Worm (Caenorhabditis elegans) whole organism, L4 larva: Measurements from ENCODE around the gene ceh-86.

Source experiments
- D1046.2 ChIP-seq: fragments of 200-800 bp; sonication (Bioruptor generic); IDR thresholded peaks from 2 replicates; pipeline ENCODE4 v1.3.6; 2022; ENCODE audit warnings: missing genetic modification characterization, missing compliant biosample characterization
- F10B5.3 ChIP-seq: sonication (generic microtip); optimal IDR thresholded peaks from 2 replicates; lab custom pipeline; 2016; ENCODE audit warnings: mild to moderate bottlenecking, missing genetic modification characterization, missing compliant biosample characterization
- ceh-44 ChIP-seq: fragments of 200-800 bp; sonication (Bioruptor generic); IDR thresholded peaks from 2 replicates; pipeline ENCODE4 v1.3.6; 2022; ENCODE audit warnings: missing genetic modification reagents, missing genetic modification characterization, missing compliant biosample characterization
- daf-12 ChIP-seq: fragments of 150-350 bp; optimal IDR thresholded peaks from 2 replicates; lab custom pipeline; 2014; ENCODE audit warnings: missing biosample characterization, missing genetic modification reagents, missing genetic modification characterization
- daf-16 ChIP-seq, 3 experiments: sonication (generic microtip); optimal IDR thresholded peaks; 2 replicates each; lab custom pipeline; 2016 to 2017; ENCODE audit warnings: missing genetic modification characterization in 3 of 3, missing genetic modification reagents in 3 of 3, mild to moderate bottlenecking in 2 of 3, missing compliant biosample characterization in 2 of 3, missing biosample characterization in 1 of 3, moderate library complexity in 1 of 3
- daf-19 ChIP-seq: fragments of 200-800 bp; sonication (Bioruptor generic); conservative IDR thresholded peaks from 2 replicates; pipeline ENCODE4 v1.3.6; 2022; ENCODE audit warnings: missing genetic modification characterization, missing compliant biosample characterization
- dmd-6 ChIP-seq: fragments of 200-800 bp; sonication (Bioruptor generic); IDR thresholded peaks from 2 replicates; pipeline ENCODE4 v1.3.6; 2022; ENCODE audit warnings: missing genetic modification reagents, missing genetic modification characterization, missing compliant biosample characterization
- dve-1 ChIP-seq: sonication (generic microtip); optimal IDR thresholded peaks from 2 replicates; lab custom pipeline; 2017; ENCODE audit warnings: antibody characterized with exemption, mild to moderate bottlenecking, missing genetic modification characterization, missing compliant biosample characterization; ENCODE audit not compliant: insufficient read depth
- egl-27 ChIP-seq: sonication (generic microtip); optimal IDR thresholded peaks from 3 replicates; lab custom pipeline; 2017; ENCODE audit warnings: missing biosample characterization, missing genetic modification reagents, missing genetic modification characterization
- egl-43 ChIP-seq: fragments of 200-800 bp; sonication (Bioruptor generic); IDR thresholded peaks from 2 replicates; pipeline ENCODE4 v1.3.6; 2022; ENCODE audit warnings: missing genetic modification reagents, missing genetic modification characterization, missing compliant biosample characterization
- fkh-10 ChIP-seq: fragments of 150-350 bp; optimal IDR thresholded peaks from 2 replicates; lab custom pipeline; 2014; ENCODE audit warnings: missing biosample characterization, missing genetic modification reagents, missing genetic modification characterization
- hif-1 ChIP-seq, 2 experiments: sonication (generic microtip); optimal IDR thresholded peaks; 2 replicates each; lab custom pipeline; 2016 to 2017; ENCODE audit warnings: missing compliant biosample characterization in 2 of 2, missing genetic modification characterization in 2 of 2, missing genetic modification reagents in 2 of 2, missing genotype in 2 of 2, mild to moderate bottlenecking in 1 of 2
- hlh-11 ChIP-seq: fragments of 200-800 bp; sonication (Bioruptor generic); optimal IDR thresholded peaks from 2 replicates; lab custom pipeline; 2018; ENCODE audit warnings: mild to moderate bottlenecking, missing genetic modification characterization, missing compliant biosample characterization
- hlh-30 ChIP-seq: sonication (generic microtip); optimal IDR thresholded peaks from 2 replicates; lab custom pipeline; 2017; ENCODE audit warnings: antibody characterized with exemption, mild to moderate bottlenecking, missing genetic modification characterization, missing compliant biosample characterization; ENCODE audit not compliant: insufficient read depth
- hmg-1.1 ChIP-seq: fragments of 200-800 bp; sonication (Bioruptor generic); IDR thresholded peaks from 2 replicates; pipeline ENCODE4 v1.3.6; 2022; ENCODE audit warnings: missing genetic modification reagents, missing genetic modification characterization, missing compliant biosample characterization
- jun-1 ChIP-seq: fragments of 150-350 bp; optimal IDR thresholded peaks from 2 replicates; lab custom pipeline; 2014; ENCODE audit warnings: missing biosample characterization, missing genetic modification reagents, missing genetic modification characterization
- lin-13 ChIP-seq: fragments of 150-350 bp; optimal IDR thresholded peaks from 2 replicates; lab custom pipeline; 2014; ENCODE audit warnings: missing biosample characterization, missing genetic modification reagents, missing genetic modification characterization
- lsy-2 ChIP-seq, 2 experiments: fragments of 150-350 bp in 1 of 2; sonication (generic microtip) in 1 of 2; optimal IDR thresholded peaks; 2 replicates each; lab custom pipeline; 2014 to 2017; ENCODE audit warnings: missing biosample characterization in 2 of 2, missing genetic modification characterization in 2 of 2
- madf-9 ChIP-seq: fragments of 200-800 bp; sonication (Bioruptor generic); conservative IDR thresholded peaks from 2 replicates; pipeline ENCODE4 v1.3.6; 2022; ENCODE audit warnings: missing genetic modification reagents, missing genetic modification characterization, missing compliant biosample characterization
- mdl-1 ChIP-seq, 2 experiments: fragments of 150-350 bp in 1 of 2; sonication (generic microtip) in 1 of 2; optimal IDR thresholded peaks; 2 replicates each; lab custom pipeline; 2014 to 2017; ENCODE audit warnings: missing biosample characterization in 2 of 2, missing genetic modification characterization in 2 of 2
- mep-1 ChIP-seq: fragments of 150-350 bp; sonication (generic microtip); optimal IDR thresholded peaks from 3 replicates; lab custom pipeline; 2014; ENCODE audit warnings: missing biosample characterization, missing genetic modification characterization
- mes-2 ChIP-seq: sonication (generic microtip); optimal IDR thresholded peaks from 2 replicates; lab custom pipeline; 2016; ENCODE audit warnings: missing genotype, mild to moderate bottlenecking, missing genetic modification characterization, missing compliant biosample characterization; ENCODE audit not compliant: poor library complexity, severe bottlenecking
- nhr-10 ChIP-seq: fragments of 150-350 bp; optimal IDR thresholded peaks from 2 replicates; lab custom pipeline; 2014; ENCODE audit warnings: missing biosample characterization, missing genetic modification characterization
- nhr-28 ChIP-seq: fragments of 150-350 bp; optimal IDR thresholded peaks from 2 replicates; lab custom pipeline; 2014; ENCODE audit warnings: missing biosample characterization, missing genetic modification characterization
- nhr-41 ChIP-seq: fragments of 200-800 bp; sonication (Bioruptor generic); IDR thresholded peaks from 2 replicates; pipeline ENCODE4 v1.3.6; 2022; ENCODE audit warnings: missing genetic modification reagents, missing genetic modification characterization, missing compliant biosample characterization
- nhr-48 ChIP-seq: sonication (generic microtip); optimal IDR thresholded peaks from 2 replicates; lab custom pipeline; 2016; ENCODE audit warnings: mild to moderate bottlenecking, missing genetic modification characterization, missing compliant biosample characterization
- pha-4 ChIP-seq, 2 experiments: fragments of 150-350 bp in 1 of 2; fragments of 200-800 bp in 1 of 2; sonication (Bioruptor generic) in 1 of 2; IDR thresholded peaks in 1 of 2; optimal IDR thresholded peaks in 1 of 2; 2 replicates each; pipeline versions ENCODE4 v1.3.6 to Lab custom; 2014 to 2022; ENCODE audit warnings: missing genetic modification characterization in 2 of 2, missing genetic modification reagents in 2 of 2, missing biosample characterization in 1 of 2, missing compliant biosample characterization in 1 of 2
- pqm-1 ChIP-seq: sonication (generic microtip); optimal IDR thresholded peaks from 2 replicates; lab custom pipeline; 2017; ENCODE audit warnings: missing biosample characterization, missing genetic modification characterization
- set-16 ChIP-seq: fragments of 200-800 bp; sonication (Bioruptor generic); IDR thresholded peaks from 2 replicates; pipeline ENCODE4 v1.3.6; 2022; ENCODE audit warnings: missing genetic modification reagents, missing genetic modification characterization, missing compliant biosample characterization
- snpc-1.2 ChIP-seq: fragments of 200-800 bp; sonication (Bioruptor generic); IDR thresholded peaks from 2 replicates; pipeline ENCODE4 v1.3.6; 2022; ENCODE audit warnings: missing genetic modification reagents, missing genetic modification characterization, missing compliant biosample characterization
- spr-3 ChIP-seq: fragments of 200-800 bp; sonication (Bioruptor generic); optimal IDR thresholded peaks from 2 replicates; lab custom pipeline; 2018; ENCODE audit warnings: mild to moderate bottlenecking, missing genetic modification characterization, missing compliant biosample characterization
- tag-97 ChIP-seq: fragments of 200-800 bp; sonication (Bioruptor generic); IDR thresholded peaks from 2 replicates; pipeline ENCODE4 v1.3.6; 2022; ENCODE audit warnings: missing genetic modification characterization, missing compliant biosample characterization
- ztf-11 ChIP-seq: fragments of 150-350 bp; optimal IDR thresholded peaks from 2 replicates; lab custom pipeline; 2014; ENCODE audit warnings: missing biosample characterization, missing genetic modification characterization
- ztf-7 ChIP-seq: fragments of 150-350 bp; optimal IDR thresholded peaks from 2 replicates; lab custom pipeline; 2014; ENCODE audit warnings: missing biosample characterization, missing genetic modification characterization

Gene ceh-86

DNA sequence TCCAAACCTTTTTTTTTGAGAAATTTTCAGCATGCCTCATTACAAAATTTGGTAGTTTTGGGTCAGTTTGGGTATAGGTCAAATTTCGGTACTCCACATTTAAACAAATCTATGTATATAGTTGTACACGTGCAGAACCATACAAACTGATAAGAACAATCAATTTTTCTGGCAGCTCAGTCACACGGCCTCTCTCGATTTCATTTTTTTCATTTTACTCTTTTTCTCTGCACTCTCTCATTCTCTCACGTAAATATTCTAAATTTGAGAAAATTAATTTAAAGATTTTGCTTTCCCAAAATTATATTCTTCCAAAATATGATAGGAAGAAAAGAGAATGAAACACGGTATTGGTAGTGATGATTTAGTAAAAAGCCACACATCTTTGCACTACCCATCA lies 10.7 kb downstream of the ceh-86 start:
- peak; percentile 35 for TF ChIP-seq nhr-28 (tag; lab: Kevin White, UChicago)
- TF ChIP-seq fkh-10 (GFP tag; lab: Kevin White, UChicago), result no peak
- TF ChIP-seq mdl-1 (tag; optimal IDR thresholded peaks at IDR 0.05; lab: Kevin White, UChicago), result peak in 1 of 2 experiments; percentile 26
- no peak for TF ChIP-seq daf-19
- peak; percentile 36 for TF ChIP-seq pqm-1 (tag; lab: Kevin White, UChicago)
- no peak for TF ChIP-seq egl-27 (tag; lab: Kevin White, UChicago)
- TF ChIP-seq snpc-1.2 (GFP tag; lab: Robert Waterston, UW), result no peak
- TF ChIP-seq hmg-1.1 (GFP tag; lab: Robert Waterston, UW), result no peak
- TF ChIP-seq nhr-10 (tag; lab: Kevin White, UChicago), result no peak
- TF ChIP-seq mes-2 (tag; lab: Kevin White, UChicago), result no peak
- peak; percentile 53 for TF ChIP-seq dmd-6 (GFP tag; lab: Robert Waterston, UW)
- TF ChIP-seq pha-4 (GFP tag; IDR thresholded peaks at IDR 0.05; lab: Robert Waterston, UW), result peak; percentile 39; the same call in 1 of the 2 replicates
- TF ChIP-seq pha-4 (tag; optimal IDR thresholded peaks at IDR 0.05; lab: Kevin White, UChicago), result no peak
- no peak for TF ChIP-seq daf-16 (GFP tag; optimal IDR thresholded peaks at IDR 0.05; lab: Kevin White, UChicago)
- TF ChIP-seq daf-16 (tag; optimal IDR thresholded peaks at IDR 0.05; lab: Kevin White, UChicago), result peak; percentile 63
- TF ChIP-seq dve-1, result peak; percentile 28
- TF ChIP-seq ceh-44 (GFP tag; lab: Robert Waterston, UW), result no peak
- TF ChIP-seq hlh-11, result peak; percentile 47
- peak in 1 of 2 experiments; percentile 35 for TF ChIP-seq hif-1 (tag; optimal IDR thresholded peaks at IDR 0.05; lab: Kevin White, UChicago)
- TF ChIP-seq hlh-30 (tag; lab: Kevin White, UChicago), result peak; percentile 42
- no peak for TF ChIP-seq daf-12 (tag; lab: Kevin White, UChicago)

DNA sequence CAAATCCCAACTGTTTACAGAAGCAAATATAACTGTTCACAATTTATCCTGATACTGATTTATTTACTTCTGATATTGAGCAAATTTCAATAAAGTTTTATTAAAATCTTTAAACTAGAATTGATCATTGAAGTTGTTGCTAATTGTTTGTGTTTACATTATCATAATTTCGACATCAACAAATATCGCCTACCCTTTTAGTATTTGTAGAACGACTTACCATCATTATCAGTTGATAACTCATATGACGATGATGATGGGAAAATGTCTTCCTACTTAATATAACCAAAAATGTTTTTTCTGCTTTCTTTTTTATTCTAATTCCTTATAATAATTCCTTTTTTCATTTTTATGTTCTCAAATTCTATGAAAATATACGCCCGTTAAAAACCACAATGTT lies 11.2 kb downstream of the ceh-86 start:
- TF ChIP-seq mep-1, result peak; percentile 53
- TF ChIP-seq jun-1 (tag; lab: Kevin White, UChicago), result no peak
- TF ChIP-seq ztf-7 (tag; lab: Kevin White, UChicago), result peak; percentile 96
- no peak for TF ChIP-seq ztf-11 (tag; lab: Kevin White, UChicago)
- peak; percentile 22 for TF ChIP-seq dve-1
- TF ChIP-seq nhr-41, result no peak
- no peak for TF ChIP-seq pqm-1 (tag; lab: Kevin White, UChicago)
- TF ChIP-seq lin-13, result no peak
- peak; percentile 7 for TF ChIP-seq hlh-30 (tag; lab: Kevin White, UChicago)
- TF ChIP-seq nhr-48, result no peak
- peak in 1 of 2 experiments; percentile 44 for TF ChIP-seq lsy-2 (tag; optimal IDR thresholded peaks at IDR 0.05; lab: Kevin White, UChicago)
- TF ChIP-seq daf-16 (GFP tag; optimal IDR thresholded peaks at IDR 0.05; lab: Kevin White, UChicago), result no peak
- TF ChIP-seq daf-16 (tag; optimal IDR thresholded peaks at IDR 0.05; lab: Kevin White, UChicago), result peak; percentile 99

DNA sequence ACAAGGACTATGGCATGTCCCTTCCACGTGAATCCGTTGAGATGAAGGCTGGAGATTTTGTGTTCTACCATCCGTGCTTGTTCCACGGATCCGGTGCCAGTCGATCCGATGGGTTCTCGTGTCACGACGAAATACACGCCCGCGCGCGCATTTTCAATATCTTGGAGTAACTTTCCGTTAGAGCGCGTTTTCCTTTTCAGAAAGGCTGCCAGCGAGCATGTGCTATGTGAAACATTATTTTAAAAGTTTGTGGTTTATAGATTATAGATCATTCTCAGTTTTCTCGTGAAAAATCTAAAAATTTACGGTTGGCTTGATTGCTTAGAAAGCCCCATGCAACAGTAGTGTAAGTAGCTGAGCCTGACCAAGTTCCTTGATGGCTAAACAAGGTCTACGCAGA lies 13.0 kb downstream of the ceh-86 start, which contains the start of gene fbxc-20:
fbxc-20 (plus strand) TSS at position 301 of the 400 bp plus-strand sequence.
- no peak for TF ChIP-seq tag-97 (GFP tag; lab: Robert Waterston, UW)
- no peak for TF ChIP-seq F10B5.3 (tag; lab: Kevin White, UChicago)
- TF ChIP-seq madf-9 (GFP tag; lab: Robert Waterston, UW), result no peak
- no peak for TF ChIP-seq egl-43 (GFP tag; lab: Robert Waterston, UW)
- no peak for TF ChIP-seq set-16 (GFP tag; lab: Robert Waterston, UW)
- TF ChIP-seq D1046.2 (GFP tag; lab: Robert Waterston, UW), result no peak
- no peak for TF ChIP-seq spr-3 (GFP tag; lab: Kevin White, UChicago)
